Fruit fly (Drosophila melanogaster) whole organism: ENCODE measurements around the gene CG44261.

Experiments
- CG8478 ChIP-seq: fragments of >200 bp; optimal IDR thresholded peaks from 2 replicates; lab custom pipeline; 2018; ENCODE audit warnings: inconsistent platforms
- Dll ChIP-seq: fragments of >200 bp; optimal IDR thresholded peaks from 2 replicates; lab custom pipeline; 2017
- EcR ChIP-seq, 2 experiments: fragments of >200 bp; optimal IDR thresholded peaks; 2 replicates each; lab custom pipeline; 2017; ENCODE audit warnings: missing biosample characterization in 2 of 2, missing genetic modification characterization in 2 of 2, missing genetic modification reagents in 2 of 2
- pan ChIP-seq: fragments of >200 bp; optimal IDR thresholded peaks from 2 replicates; lab custom pipeline; 2017
- psq ChIP-seq: fragments of >200 bp; optimal IDR thresholded peaks from 2 replicates; lab custom pipeline; 2017
- usp ChIP-seq: fragments of >200 bp; optimal IDR thresholded peaks from 2 replicates; lab custom pipeline; 2017; ENCODE audit warnings: missing biosample characterization, missing genetic modification characterization, mixed read lengths

The CG44261 gene

dm6 chr3R:9408069-9408468, at the start of gene CG44261:
CG44261 (minus strand) TSS chr3R:9408169.
- TF ChIP-seq usp (no peak), Dll (lab: Kevin White, UChicago) (no peak), CG8478 (lab: Kevin White, UChicago) (no peak), EcR (GFP tag; optimal IDR thresholded peaks at IDR 0.05; lab: Kevin White, UChicago) (no peak), pan (no peak), psq (no peak)

DNA sequence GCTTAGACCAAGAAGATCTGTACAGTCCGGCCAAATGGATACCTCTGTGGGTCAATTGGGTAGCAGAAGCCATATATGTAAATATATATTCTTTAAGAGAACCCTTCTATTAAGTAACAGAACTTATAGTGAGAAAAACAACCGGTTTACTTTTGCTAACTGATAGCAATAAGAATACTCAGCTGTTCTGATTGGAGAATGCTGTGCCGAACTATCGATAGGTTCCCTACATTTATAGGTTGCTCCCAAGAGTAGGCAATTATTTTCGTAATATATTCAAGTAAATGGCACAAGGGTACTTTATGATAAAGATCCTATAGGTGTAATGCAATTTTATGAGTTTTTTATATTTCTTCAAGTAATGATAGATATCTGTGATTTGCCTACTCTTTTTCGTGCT, 48.4 kb upstream of the CG44261 start, which contains the start of gene GstZ1:
GstZ1 (minus strand) TSS at position 174 of the 400 bp plus-strand sequence.
- TF ChIP-seq usp, result no peak
- TF ChIP-seq EcR (GFP tag; optimal IDR thresholded peaks at IDR 0.05; lab: Kevin White, UChicago), result no peak
- no peak for TF ChIP-seq pan
- no peak for TF ChIP-seq CG8478 (lab: Kevin White, UChicago)
- no peak for TF ChIP-seq psq
- TF ChIP-seq Dll (lab: Kevin White, UChicago), result no peak

DNA sequence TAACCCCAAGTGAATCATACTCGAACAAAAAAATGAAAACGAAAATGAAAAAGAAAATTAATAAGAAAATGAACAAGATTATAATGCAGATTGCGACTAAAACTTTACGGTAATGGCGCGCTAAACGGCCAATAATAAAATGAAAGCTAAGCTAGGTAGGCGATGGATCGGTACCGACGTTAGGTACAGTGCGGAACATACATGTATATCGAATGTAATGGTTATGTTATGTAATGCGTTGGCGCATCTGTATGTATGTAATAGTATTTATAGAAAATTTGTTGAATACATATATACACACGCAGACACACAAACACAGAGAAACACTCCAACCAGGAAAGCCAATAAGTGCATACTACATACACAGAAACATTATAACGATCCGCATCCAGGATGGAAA, 47.0 kb upstream of the CG44261 start:
- TF ChIP-seq pan, result no peak
- no peak for TF ChIP-seq psq
- TF ChIP-seq EcR (GFP tag; optimal IDR thresholded peaks at IDR 0.05; lab: Kevin White, UChicago), result no peak
- TF ChIP-seq CG8478 (lab: Kevin White, UChicago), result no peak
- TF ChIP-seq usp, result no peak
- TF ChIP-seq Dll (lab: Kevin White, UChicago), result no peak

DNA sequence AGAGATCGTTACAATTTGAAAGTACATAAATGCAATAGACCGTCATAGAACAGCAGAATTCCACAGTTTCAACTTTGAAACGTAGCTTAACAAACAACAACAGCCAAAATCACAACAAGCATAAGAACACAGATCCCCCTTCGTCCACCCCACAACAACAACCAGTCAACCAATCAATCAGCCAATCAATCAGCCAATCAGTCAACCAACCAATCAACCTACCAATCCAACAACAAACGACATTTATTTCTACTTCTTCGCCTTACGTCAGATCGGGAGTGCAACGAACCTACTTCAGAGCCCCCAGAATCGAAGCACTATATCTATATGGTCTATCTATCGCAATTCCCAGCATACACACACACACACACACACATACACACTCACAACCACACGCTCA, 42.7 kb upstream of the CG44261 start:
- no peak for TF ChIP-seq Dll (lab: Kevin White, UChicago)
- no peak for TF ChIP-seq usp
- no peak for TF ChIP-seq EcR (GFP tag; optimal IDR thresholded peaks at IDR 0.05; lab: Kevin White, UChicago)
- TF ChIP-seq psq, result no peak
- no peak for TF ChIP-seq pan
- TF ChIP-seq CG8478 (lab: Kevin White, UChicago), result no peak

- no peak for TF ChIP-seq psq
- no peak for TF ChIP-seq Dll (lab: Kevin White, UChicago)
- no peak for TF ChIP-seq EcR (GFP tag; optimal IDR thresholded peaks at IDR 0.05; lab: Kevin White, UChicago)
Observed at dm6 chr3R:9448320-9448719, 40.4 kb upstream of the CG44261 start.

DNA sequence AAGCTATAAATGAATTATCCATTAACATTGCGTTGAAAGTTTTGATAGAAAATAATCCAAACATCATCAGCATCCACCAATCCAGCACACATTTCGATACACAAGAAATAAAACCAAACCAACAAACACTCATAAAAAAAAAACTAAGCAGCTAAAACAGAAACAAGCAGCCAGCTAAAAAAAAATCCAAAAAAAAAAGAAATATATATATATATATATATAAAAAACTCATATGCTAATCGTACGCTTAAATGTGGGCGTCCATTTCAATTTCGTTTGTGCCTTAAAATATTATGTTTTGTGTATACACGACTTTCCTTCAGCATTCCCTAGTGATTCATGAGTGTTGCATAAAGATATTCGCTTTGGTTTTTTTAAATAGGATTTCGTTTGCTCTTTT, 34.0 kb upstream of the CG44261 start:
- TF ChIP-seq Dll (lab: Kevin White, UChicago) (no peak), CG8478 (lab: Kevin White, UChicago) (no peak), pan (no peak), psq (no peak)

DNA sequence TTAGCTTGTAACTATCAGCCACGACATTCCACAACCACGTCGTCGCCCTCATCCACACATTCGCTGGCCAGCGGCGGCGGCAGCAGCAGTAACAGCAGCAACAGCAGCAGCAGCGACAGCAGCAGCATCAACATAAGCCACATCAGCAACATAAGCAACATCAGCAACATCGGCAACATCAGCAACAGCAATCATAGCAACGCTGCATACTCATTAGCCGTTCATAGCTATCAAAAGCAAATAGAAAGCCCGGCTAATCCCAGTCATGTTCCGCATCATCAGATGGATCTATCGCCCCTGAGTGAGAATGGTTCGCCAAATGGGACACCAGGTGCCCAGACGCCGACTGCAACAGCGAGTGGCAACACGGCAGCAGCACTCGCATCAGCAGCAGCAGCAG, 33.2 kb upstream of the CG44261 start:
- TF ChIP-seq EcR (GFP tag; optimal IDR thresholded peaks at IDR 0.05; lab: Kevin White, UChicago) (no peak), usp (no peak), pan (no peak), Dll (lab: Kevin White, UChicago) (no peak), psq (no peak), CG8478 (lab: Kevin White, UChicago) (no peak)

dm6 chr3R:9437618-9438017, 29.6 kb upstream of the CG44261 start:
- TF ChIP-seq psq (no peak), CG8478 (lab: Kevin White, UChicago) (no peak), EcR (GFP tag; optimal IDR thresholded peaks at IDR 0.05; lab: Kevin White, UChicago) (no peak), pan (no peak), usp (no peak), Dll (lab: Kevin White, UChicago) (no peak)

- TF ChIP-seq usp (no peak), psq (no peak), CG8478 (lab: Kevin White, UChicago) (no peak), EcR (GFP tag; optimal IDR thresholded peaks at IDR 0.05; lab: Kevin White, UChicago) (no peak), pan (no peak), Dll (lab: Kevin White, UChicago) (peak; percentile 85)
Observed at dm6 chr3R:9436358-9436972, 28.5 kb upstream of the CG44261 start.

DNA sequence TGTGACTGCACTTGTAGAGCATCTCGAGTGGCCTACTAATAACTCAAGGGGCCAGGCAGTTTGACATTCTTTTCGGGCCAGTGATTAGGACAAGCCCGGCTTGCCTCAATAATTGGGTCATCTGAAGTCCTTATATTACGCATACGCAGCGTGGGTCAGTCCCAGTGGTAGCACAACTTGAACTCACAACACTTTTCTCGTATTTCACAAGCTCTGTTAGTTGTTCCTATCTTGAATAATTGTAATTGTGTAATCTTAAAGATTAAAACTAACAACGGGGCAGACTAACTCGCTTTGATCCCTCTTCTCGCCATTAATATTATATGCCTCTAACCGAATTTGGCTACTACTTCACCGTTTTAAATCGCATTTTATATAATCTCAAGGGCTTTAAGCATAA, 27.9 kb upstream of the CG44261 start:
- no peak for TF ChIP-seq psq

DNA sequence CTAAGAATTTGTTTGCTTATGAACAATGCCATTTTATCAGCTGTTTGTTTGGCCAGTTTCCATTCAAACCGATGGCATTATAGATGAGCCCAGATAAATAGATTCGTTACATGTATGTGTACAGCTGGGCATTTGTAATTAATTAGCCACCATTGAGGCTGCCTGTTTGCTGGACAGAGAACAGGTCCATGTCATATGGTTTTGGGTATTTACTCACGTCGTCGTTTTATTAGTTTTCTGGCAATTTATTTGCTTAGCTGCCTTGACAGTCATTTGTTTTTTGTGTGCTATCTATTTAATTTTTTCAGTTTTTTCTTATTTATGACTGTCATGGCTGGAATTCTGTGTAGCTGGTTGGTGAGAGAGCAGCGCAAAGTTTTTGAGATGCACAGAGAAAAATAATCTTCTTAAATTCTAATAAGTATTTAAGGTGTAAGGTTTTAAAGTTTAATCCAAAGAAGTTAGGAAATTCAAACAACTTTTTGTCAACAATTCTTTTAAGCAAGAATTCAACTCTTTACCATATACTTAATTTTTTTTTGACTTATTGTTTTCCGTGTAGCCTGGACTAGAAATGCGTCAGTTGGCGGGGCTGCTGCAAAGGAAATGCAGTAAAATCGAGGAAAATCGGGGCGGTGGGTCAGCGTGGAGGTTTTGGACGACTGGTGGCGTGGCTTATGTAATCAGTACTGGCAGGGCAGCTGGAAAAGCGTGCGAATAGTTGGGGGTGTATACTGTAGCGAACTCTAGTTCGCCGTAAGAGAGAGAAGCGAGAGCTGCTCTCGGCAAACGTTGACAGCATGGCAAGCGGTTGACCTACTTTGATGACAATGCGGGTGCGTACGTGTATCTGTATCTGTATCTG, 26.8 kb upstream of the CG44261 start:
- TF ChIP-seq Dll (lab: Kevin White, UChicago) (no peak), psq (no peak), usp (no peak), CG8478 (lab: Kevin White, UChicago) (no peak), EcR (GFP tag; optimal IDR thresholded peaks at IDR 0.05; lab: Kevin White, UChicago) (no peak), pan (no peak)

DNA sequence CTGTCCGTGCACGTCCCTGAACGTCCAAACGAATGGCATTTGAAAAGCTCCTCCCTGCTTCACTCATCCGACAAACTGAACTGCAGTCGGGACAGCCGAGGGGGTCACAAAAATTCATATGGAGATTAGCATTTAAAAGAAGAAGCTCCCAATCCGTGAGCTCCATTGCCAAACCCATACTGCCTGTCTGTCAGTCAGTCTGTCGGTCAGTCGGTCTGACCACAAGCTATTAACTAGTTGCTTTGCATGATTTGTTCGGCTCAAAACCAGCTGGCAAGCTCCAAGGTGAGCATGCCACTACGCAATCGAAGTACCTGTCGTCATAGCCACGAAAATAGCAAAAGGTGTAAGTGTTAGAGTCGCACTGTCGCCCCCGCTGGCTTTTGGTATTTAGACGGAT, 25.8 kb upstream of the CG44261 start:
- TF ChIP-seq CG8478 (lab: Kevin White, UChicago), result no peak
- no peak for TF ChIP-seq psq
- no peak for TF ChIP-seq Dll (lab: Kevin White, UChicago)
- no peak for TF ChIP-seq usp
- no peak for TF ChIP-seq EcR (GFP tag; optimal IDR thresholded peaks at IDR 0.05; lab: Kevin White, UChicago)
- TF ChIP-seq pan, result no peak

DNA sequence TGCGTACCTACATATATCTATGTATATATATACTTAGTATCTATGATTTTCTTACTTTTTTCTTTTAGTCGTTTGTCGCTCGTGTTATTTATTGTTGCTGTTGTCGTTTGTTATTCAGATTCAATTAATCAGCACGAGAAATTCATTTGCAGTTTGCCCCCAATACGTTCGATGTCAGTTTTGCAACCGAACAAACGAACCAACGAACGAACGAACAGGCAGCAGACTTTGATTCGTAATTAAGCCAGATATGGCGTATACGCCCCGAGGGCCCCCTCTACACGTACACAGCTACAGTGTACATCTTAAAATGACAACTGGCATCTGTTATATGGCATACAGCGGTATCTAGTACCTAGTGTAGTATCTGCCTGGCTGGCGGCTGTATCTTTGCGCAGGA, 25.3 kb upstream of the CG44261 start:
- TF ChIP-seq psq (no peak), pan (no peak), Dll (lab: Kevin White, UChicago) (no peak), CG8478 (lab: Kevin White, UChicago) (no peak), usp (no peak), EcR (GFP tag; optimal IDR thresholded peaks at IDR 0.05; lab: Kevin White, UChicago) (no peak)
